Worm (Caenorhabditis elegans) whole organism, midembryonic: Measurements from ENCODE around the gene rpl-33.

ENCODE experiments used
- T22C8.4 ChIP-seq: fragments of 200-800 bp; sonication (Bioruptor generic); IDR thresholded peaks from 2 replicates; pipeline ENCODE4 v1.3.6; 2022; ENCODE audit warnings: missing genetic modification characterization, missing compliant biosample characterization
- cog-1 ChIP-seq: sonication (generic microtip); optimal IDR thresholded peaks from 2 replicates; lab custom pipeline; 2016; ENCODE audit warnings: missing genetic modification characterization, missing compliant biosample characterization
- flt-1 ChIP-seq: fragments of 200-800 bp; sonication (Bioruptor generic); IDR thresholded peaks from 2 replicates; pipeline ENCODE4 v1.3.6; 2022; ENCODE audit warnings: missing genetic modification characterization, missing compliant biosample characterization
- klf-2 ChIP-seq: fragments of 200-800 bp; sonication (Bioruptor generic); conservative IDR thresholded peaks from 2 replicates; pipeline ENCODE4 v1.3.6; 2022; ENCODE audit warnings: missing genetic modification reagents, missing genetic modification characterization, missing compliant biosample characterization
- med-1 ChIP-seq: sonication (generic microtip); optimal IDR thresholded peaks from 2 replicates; lab custom pipeline; 2017; ENCODE audit warnings: missing genetic modification characterization, mild to moderate bottlenecking, missing compliant biosample characterization, antibody characterized with exemption, missing genetic modification reagents; ENCODE audit not compliant: insufficient read depth
- ref-1 ChIP-seq: fragments of 200-800 bp; sonication (Bioruptor generic); conservative IDR thresholded peaks from 2 replicates; pipeline ENCODE4 v1.3.6; 2022; ENCODE audit warnings: missing genetic modification reagents, missing genetic modification characterization, missing compliant biosample characterization
- tab-1 ChIP-seq: fragments of 200-800 bp; sonication (Bioruptor generic); IDR thresholded peaks from 2 replicates; pipeline ENCODE4 v1.3.6; 2022; ENCODE audit warnings: missing genetic modification characterization, missing compliant biosample characterization
- ztf-23 ChIP-seq: fragments of 200-800 bp; sonication (Bioruptor generic); IDR thresholded peaks from 2 replicates; pipeline ENCODE4 v1.3.6; 2022; ENCODE audit warnings: missing genetic modification reagents, missing genetic modification characterization, missing compliant biosample characterization
- ztf-29 ChIP-seq: fragments of 200-800 bp; sonication (Bioruptor generic); IDR thresholded peaks from 2 replicates; pipeline ENCODE4 v1.3.6; 2022; ENCODE audit warnings: missing genetic modification reagents, missing genetic modification characterization, missing compliant biosample characterization

- TF ChIP-seq flt-1 (GFP tag; lab: Robert Waterston, UW) (no peak), ztf-23 (GFP tag; lab: Robert Waterston, UW) (no peak), tab-1 (GFP tag; lab: Robert Waterston, UW) (no peak), klf-2 (GFP tag; lab: Robert Waterston, UW) (no peak), cog-1 (tag; lab: Kevin White, UChicago) (no peak), ztf-29 (GFP tag; lab: Robert Waterston, UW) (no peak), T22C8.4 (GFP tag; lab: Robert Waterston, UW) (no peak), ref-1 (GFP tag; lab: Robert Waterston, UW) (no peak), med-1 (GFP tag; lab: Kevin White, UChicago) (no peak)
Observed at ce11 chrII:7060202-7060601, 45.2 kb upstream of the rpl-33 start.
